Worm (Caenorhabditis elegans): ENCODE results near the gene nlp-80.

DNA sequence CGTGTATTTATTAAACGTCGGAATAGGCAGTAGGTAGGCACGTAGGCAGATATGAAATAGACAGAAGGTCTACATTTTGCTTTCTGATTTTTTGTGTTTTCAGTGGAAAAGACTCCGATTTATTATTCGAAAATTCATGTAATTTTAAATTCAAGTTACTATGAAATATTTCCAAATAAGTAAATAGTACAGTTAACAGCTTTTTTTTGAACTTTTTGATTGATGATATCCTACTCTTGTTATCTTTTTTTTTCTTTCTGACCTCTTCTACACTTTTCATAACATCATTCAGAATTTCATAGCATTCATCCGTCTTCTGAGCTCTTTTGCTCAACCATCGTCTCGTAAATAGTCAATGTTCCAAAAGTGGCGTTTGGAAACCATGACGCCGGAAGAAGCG is 33.2 kb upstream of the nlp-80 start, which contains the start of gene cdkl-1:
- no peak for TF ChIP-seq sdc-2 (tag; optimal IDR thresholded peaks at IDR 0.05)
- TF ChIP-seq pqm-1 (tag; optimal IDR thresholded peaks at IDR 0.05) = no peak
- no peak for TF ChIP-seq fkh-10 (GFP tag; optimal IDR thresholded peaks at IDR 0.05)

Data from whole organism, late embryonic.